Worm (Caenorhabditis elegans): ENCODE data around the gene C26D10.4.

ce11 chrII:8321244-8321643 is 8.3 kb upstream of the C26D10.4 start, which contains the start of gene shw-1:
- TF ChIP-seq ceh-13 (GFP tag; optimal IDR thresholded peaks at IDR 0.05) (no peak), hmbx-1 (tag; optimal IDR thresholded peaks at IDR 0.05) (no peak), flt-1 (GFP tag; IDR thresholded peaks at IDR 0.05) (no peak), pes-1 (GFP tag; IDR thresholded peaks at IDR 0.05) (no peak), ceh-36 (tag; optimal IDR thresholded peaks at IDR 0.05) (no peak)

All from whole organism, early embryonic.